Fruit fly (Drosophila melanogaster): ENCODE data around the gene Rab3-GEF.

Rab3-GEF gene

dm6 chrX:15070811-15071479 is 18.5 kb upstream of the Rab3-GEF start:
- TF ChIP-seq pad (GFP tag; optimal IDR thresholded peaks at IDR 0.05), result no peak
- no peak for TF ChIP-seq CG5204 (GFP tag; optimal IDR thresholded peaks at IDR 0.05)
- TF ChIP-seq cnc (optimal IDR thresholded peaks at IDR 0.05), result no peak
- no peak for TF ChIP-seq CG14711 (tag; optimal IDR thresholded peaks at IDR 0.05)
- TF ChIP-seq Mnt (GFP tag; optimal IDR thresholded peaks at IDR 0.05), result peak; percentile 46
- peak; percentile 19 for TF ChIP-seq CG7101 (tag; optimal IDR thresholded peaks at IDR 0.05)
- no peak for TF ChIP-seq Clk (GFP tag; optimal IDR thresholded peaks at IDR 0.05)
- no peak for TF ChIP-seq CG33017 (tag; optimal IDR thresholded peaks at IDR 0.05)
- peak; percentile 23 for TF ChIP-seq bab1 (GFP tag; optimal IDR thresholded peaks at IDR 0.05)
- peak; percentile 50 for TF ChIP-seq cic (GFP tag; optimal IDR thresholded peaks at IDR 0.05)
- TF ChIP-seq tj (GFP tag; optimal IDR thresholded peaks at IDR 0.05), result peak; percentile 12
- peak; percentile 39 for TF ChIP-seq CG12768 (GFP tag; optimal IDR thresholded peaks at IDR 0.05)
- peak; percentile 27 for TF ChIP-seq CG11617 (GFP tag; optimal IDR thresholded peaks at IDR 0.05)
- TF ChIP-seq kay (GFP tag; ENCODE audit: borderline replicate concordance), result peak; percentile 15
- TF ChIP-seq CG1620 (GFP tag; optimal IDR thresholded peaks at IDR 0.05), result no peak
- TF ChIP-seq Crg-1 (GFP tag; optimal IDR thresholded peaks at IDR 0.05), result no peak
- TF ChIP-seq ovo (GFP tag; optimal IDR thresholded peaks at IDR 0.05), result peak; percentile 55
- TF ChIP-seq CG7045 (GFP tag; optimal IDR thresholded peaks at IDR 0.05), result no peak
- TF ChIP-seq toe (GFP tag; optimal IDR thresholded peaks at IDR 0.05), result no peak
- no peak for TF ChIP-seq Hr96 (GFP tag; optimal IDR thresholded peaks at IDR 0.05)

dm6 chrX:15074646-15075351 is 14.7 kb upstream of the Rab3-GEF start:
- TF ChIP-seq CG11617 (GFP tag; optimal IDR thresholded peaks at IDR 0.05) (peak; percentile 93), cic (GFP tag; optimal IDR thresholded peaks at IDR 0.05) (peak; percentile 75), tj (GFP tag; optimal IDR thresholded peaks at IDR 0.05) (peak; percentile 71), Clk (GFP tag; optimal IDR thresholded peaks at IDR 0.05) (peak; percentile 40), CG12768 (GFP tag; optimal IDR thresholded peaks at IDR 0.05) (peak; percentile 77), cnc (optimal IDR thresholded peaks at IDR 0.05) (no peak), CG33017 (tag; optimal IDR thresholded peaks at IDR 0.05) (peak; percentile 39), pad (GFP tag; optimal IDR thresholded peaks at IDR 0.05) (peak; percentile 56), bab1 (GFP tag; optimal IDR thresholded peaks at IDR 0.05) (peak; percentile 74), CG7045 (GFP tag; optimal IDR thresholded peaks at IDR 0.05) (peak; percentile 70), CG1620 (GFP tag; optimal IDR thresholded peaks at IDR 0.05) (peak; percentile 88), CG5204 (GFP tag; optimal IDR thresholded peaks at IDR 0.05) (peak; percentile 84), Hr96 (GFP tag; optimal IDR thresholded peaks at IDR 0.05) (peak; percentile 91), Mnt (GFP tag; optimal IDR thresholded peaks at IDR 0.05) (peak; percentile 75), CG14711 (tag; optimal IDR thresholded peaks at IDR 0.05) (peak; percentile 73), CG7101 (tag; optimal IDR thresholded peaks at IDR 0.05) (peak; percentile 87), toe (GFP tag; optimal IDR thresholded peaks at IDR 0.05) (peak; percentile 78), ovo (GFP tag; optimal IDR thresholded peaks at IDR 0.05) (peak; percentile 59), kay (GFP tag; ENCODE audit: borderline replicate concordance) (peak; percentile 98), Crg-1 (GFP tag; optimal IDR thresholded peaks at IDR 0.05) (peak; percentile 84)

- TF ChIP-seq CG1620 (GFP tag; optimal IDR thresholded peaks at IDR 0.05), result no peak
- TF ChIP-seq cic (GFP tag; optimal IDR thresholded peaks at IDR 0.05), result no peak
- peak; percentile 89 for TF ChIP-seq pad (GFP tag; optimal IDR thresholded peaks at IDR 0.05)
- no peak for TF ChIP-seq CG33017 (tag; optimal IDR thresholded peaks at IDR 0.05)
- no peak for TF ChIP-seq cnc (optimal IDR thresholded peaks at IDR 0.05)
- TF ChIP-seq toe (GFP tag; optimal IDR thresholded peaks at IDR 0.05), result no peak
- TF ChIP-seq kay (GFP tag; ENCODE audit: borderline replicate concordance), result no peak
- no peak for TF ChIP-seq Mnt (GFP tag; optimal IDR thresholded peaks at IDR 0.05)
- TF ChIP-seq CG11617 (GFP tag; optimal IDR thresholded peaks at IDR 0.05), result no peak
- TF ChIP-seq Clk (GFP tag; optimal IDR thresholded peaks at IDR 0.05), result no peak
- no peak for TF ChIP-seq CG7045 (GFP tag; optimal IDR thresholded peaks at IDR 0.05)
- TF ChIP-seq Hr96 (GFP tag; optimal IDR thresholded peaks at IDR 0.05), result no peak
- peak; percentile 100 for TF ChIP-seq ovo (GFP tag; optimal IDR thresholded peaks at IDR 0.05)
- no peak for TF ChIP-seq CG14711 (tag; optimal IDR thresholded peaks at IDR 0.05)
- TF ChIP-seq Crg-1 (GFP tag; optimal IDR thresholded peaks at IDR 0.05), result no peak
- TF ChIP-seq CG5204 (GFP tag; optimal IDR thresholded peaks at IDR 0.05), result no peak
- peak; percentile 96 for TF ChIP-seq tj (GFP tag; optimal IDR thresholded peaks at IDR 0.05)
- no peak for TF ChIP-seq CG7101 (tag; optimal IDR thresholded peaks at IDR 0.05)
- TF ChIP-seq bab1 (GFP tag; optimal IDR thresholded peaks at IDR 0.05), result peak; percentile 69
- no peak for TF ChIP-seq CG12768 (GFP tag; optimal IDR thresholded peaks at IDR 0.05)
These were observed 13.9 kb upstream of the Rab3-GEF start for dm6 chrX:15075485-15076037.

- no peak for TF ChIP-seq pad (GFP tag; optimal IDR thresholded peaks at IDR 0.05)
- no peak for TF ChIP-seq cic (GFP tag; optimal IDR thresholded peaks at IDR 0.05)
- TF ChIP-seq tj (GFP tag; optimal IDR thresholded peaks at IDR 0.05), result no peak
- peak; percentile 29 for TF ChIP-seq toe (GFP tag; optimal IDR thresholded peaks at IDR 0.05)
- TF ChIP-seq CG14711 (tag; optimal IDR thresholded peaks at IDR 0.05), result peak; percentile 66
- TF ChIP-seq kay (GFP tag; ENCODE audit: borderline replicate concordance), result peak; percentile 78
- no peak for TF ChIP-seq ovo (GFP tag; optimal IDR thresholded peaks at IDR 0.05)
- peak; percentile 69 for TF ChIP-seq bab1 (GFP tag; optimal IDR thresholded peaks at IDR 0.05)
- peak; percentile 33 for TF ChIP-seq CG7101 (tag; optimal IDR thresholded peaks at IDR 0.05)
- peak; percentile 55 for TF ChIP-seq Hr96 (GFP tag; optimal IDR thresholded peaks at IDR 0.05)
- peak; percentile 56 for TF ChIP-seq CG11617 (GFP tag; optimal IDR thresholded peaks at IDR 0.05)
- TF ChIP-seq Clk (GFP tag; optimal IDR thresholded peaks at IDR 0.05), result no peak
- TF ChIP-seq CG5204 (GFP tag; optimal IDR thresholded peaks at IDR 0.05), result peak; percentile 44
- peak; percentile 79 for TF ChIP-seq Mnt (GFP tag; optimal IDR thresholded peaks at IDR 0.05)
- TF ChIP-seq CG7045 (GFP tag; optimal IDR thresholded peaks at IDR 0.05), result no peak
- no peak for TF ChIP-seq cnc (optimal IDR thresholded peaks at IDR 0.05)
- TF ChIP-seq Crg-1 (GFP tag; optimal IDR thresholded peaks at IDR 0.05), result peak; percentile 10
- TF ChIP-seq CG33017 (tag; optimal IDR thresholded peaks at IDR 0.05), result no peak
- peak; percentile 79 for TF ChIP-seq CG1620 (GFP tag; optimal IDR thresholded peaks at IDR 0.05)
- TF ChIP-seq CG12768 (GFP tag; optimal IDR thresholded peaks at IDR 0.05), result peak; percentile 15
These were observed 13.4 kb upstream of the Rab3-GEF start, which contains the start of gene Lsd-2 for dm6 chrX:15076038-15076575. Lsd-2 (minus strand) TSS chrX:15076220.
